Worm (Caenorhabditis elegans): ENCODE results near the gene pxl-1.

DNA sequence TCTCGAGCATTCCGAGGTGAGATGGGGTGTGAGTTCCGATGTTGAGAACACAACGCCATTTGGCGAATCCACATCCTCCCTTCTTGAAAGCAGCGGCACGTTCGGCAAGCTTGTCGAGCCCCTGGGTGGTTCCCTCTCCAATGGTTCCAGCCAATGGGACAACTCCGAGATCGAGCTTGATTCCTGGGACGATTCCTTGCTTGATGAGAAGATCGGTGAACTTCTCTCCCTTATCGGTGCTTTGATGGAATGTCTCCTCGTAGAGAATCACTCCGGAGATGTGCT is 20.5 kb downstream of the pxl-1 start:
- no peak for TF ChIP-seq flt-1 (GFP tag; IDR thresholded peaks at IDR 0.05)
- no peak for TF ChIP-seq cog-1 (tag; optimal IDR thresholded peaks at IDR 0.05)

Data from whole organism, midembryonic.